Worm (Caenorhabditis elegans) whole organism, L3 larva: Measurements from ENCODE around the gene zyx-1.
A peak's percentile ranks its signal among the peaks of the same experiment; 100 is the strongest.

ENCODE experiments used
- ZK546.5 ChIP-seq: sonication (generic microtip); optimal IDR thresholded peaks from 2 replicates; lab custom pipeline; 2017; ENCODE audit warnings: missing biosample characterization, missing genetic modification characterization
- aly-2 ChIP-seq: fragments of 150-350 bp; optimal IDR thresholded peaks from 2 replicates; lab custom pipeline; 2014; ENCODE audit warnings: missing biosample characterization, missing genetic modification characterization
- ama-1 ChIP-seq: fragments of 150-350 bp; optimal IDR thresholded peaks from 2 replicates; lab custom pipeline; 2018
- ceh-16 ChIP-seq: sonication (generic microtip); optimal IDR thresholded peaks from 2 replicates; lab custom pipeline; 2017; ENCODE audit warnings: missing biosample characterization, missing genetic modification characterization
- ceh-28 ChIP-seq: fragments of 150-350 bp; optimal IDR thresholded peaks from 2 replicates; lab custom pipeline; 2014; ENCODE audit warnings: missing biosample characterization, missing genetic modification reagents, missing genetic modification characterization
- ceh-9 ChIP-seq: sonication (generic microtip); optimal IDR thresholded peaks from 2 replicates; lab custom pipeline; 2018; ENCODE audit warnings: missing biosample characterization, missing genetic modification characterization
- egl-27 ChIP-seq: sonication (generic microtip); optimal IDR thresholded peaks from 4 replicates; lab custom pipeline; 2017; ENCODE audit warnings: missing biosample characterization, missing genetic modification reagents, missing genetic modification characterization
- egl-5 ChIP-seq: fragments of 150-350 bp; optimal IDR thresholded peaks from 2 replicates; lab custom pipeline; 2017; ENCODE audit warnings: missing biosample characterization, missing genetic modification reagents, missing genetic modification characterization, inconsistent platforms
- elt-1 ChIP-seq: fragments of 150-350 bp; optimal IDR thresholded peaks from 2 replicates; lab custom pipeline; 2014; ENCODE audit warnings: missing biosample characterization, missing genetic modification characterization
- elt-2 ChIP-seq: sonication (generic microtip); optimal IDR thresholded peaks from 2 replicates; lab custom pipeline; 2016; ENCODE audit warnings: missing genetic modification reagents, mild to moderate bottlenecking, missing genetic modification characterization, missing compliant biosample characterization
- elt-3 ChIP-seq, 3 experiments: fragments of 150-350 bp in 1 of 3; sonication (generic microtip) in 2 of 3; optimal IDR thresholded peaks; 2 replicates in 2 of 3; 4 replicates in 1 of 3; lab custom pipeline; 2014 to 2017; ENCODE audit warnings: missing biosample characterization in 3 of 3, missing genetic modification characterization in 3 of 3
- eor-1 ChIP-seq, 2 experiments: fragments of 150-350 bp; optimal IDR thresholded peaks; 2 replicates each; lab custom pipeline; 2014 to 2018; ENCODE audit warnings: missing biosample characterization in 2 of 2, missing genetic modification characterization in 2 of 2
- fkh-10 ChIP-seq: sonication (generic microtip); optimal IDR thresholded peaks from 2 replicates; lab custom pipeline; 2017; ENCODE audit warnings: missing biosample characterization, missing genetic modification reagents, missing genetic modification characterization
- hmg-11 ChIP-seq: sonication (generic microtip); optimal IDR thresholded peaks from 2 replicates; lab custom pipeline; 2016; ENCODE audit warnings: missing genetic modification characterization, missing compliant biosample characterization
- jun-1 ChIP-seq: fragments of 150-350 bp; optimal IDR thresholded peaks from 2 replicates; lab custom pipeline; 2014; ENCODE audit warnings: missing biosample characterization, missing genetic modification reagents, missing genetic modification characterization
- lin-15B ChIP-seq: fragments of 150-350 bp; optimal IDR thresholded peaks from 2 replicates; lab custom pipeline; 2014; ENCODE audit warnings: missing biosample characterization, missing genetic modification characterization
- lin-39 ChIP-seq: fragments of 150-350 bp; optimal IDR thresholded peaks from 2 replicates; lab custom pipeline; 2018; ENCODE audit warnings: missing biosample characterization, missing genetic modification reagents, missing genetic modification characterization
- lsy-12 ChIP-seq: sonication (generic microtip); optimal IDR thresholded peaks from 2 replicates; lab custom pipeline; 2016; ENCODE audit warnings: mild to moderate bottlenecking, missing genetic modification characterization, missing compliant biosample characterization
- mdl-1 ChIP-seq: fragments of 150-350 bp; optimal IDR thresholded peaks from 2 replicates; lab custom pipeline; 2014; ENCODE audit warnings: missing biosample characterization, missing genetic modification characterization
- mml-1 ChIP-seq: fragments of 150-350 bp; sonication (generic microtip); optimal IDR thresholded peaks from 3 replicates; lab custom pipeline; 2014; ENCODE audit warnings: missing biosample characterization, missing genetic modification characterization
- nfya-1 ChIP-seq: sonication (generic microtip); optimal IDR thresholded peaks from 2 replicates; lab custom pipeline; 2017; ENCODE audit warnings: missing genetic modification characterization, mild to moderate bottlenecking, missing compliant biosample characterization, antibody characterized with exemption, moderate library complexity; ENCODE audit not compliant: insufficient read depth
- nhr-11 ChIP-seq: fragments of 150-350 bp; optimal IDR thresholded peaks from 2 replicates; lab custom pipeline; 2014; ENCODE audit warnings: missing biosample characterization, missing genetic modification characterization
- nhr-12 ChIP-seq: fragments of 150-350 bp; optimal IDR thresholded peaks from 2 replicates; lab custom pipeline; 2014; ENCODE audit warnings: missing biosample characterization, missing genetic modification characterization
- nhr-23 ChIP-seq: fragments of 150-350 bp; optimal IDR thresholded peaks from 2 replicates; lab custom pipeline; 2014; ENCODE audit warnings: missing biosample characterization, missing genetic modification reagents, missing genetic modification characterization
- nhr-237 ChIP-seq: fragments of 150-350 bp; optimal IDR thresholded peaks from 2 replicates; lab custom pipeline; 2014; ENCODE audit warnings: missing biosample characterization, missing genetic modification characterization
- nhr-43 ChIP-seq: sonication (generic microtip); optimal IDR thresholded peaks from 2 replicates; lab custom pipeline; 2016; ENCODE audit warnings: mild to moderate bottlenecking, missing genetic modification characterization, missing compliant biosample characterization; ENCODE audit not compliant: poor library complexity, severe bottlenecking
- nhr-77 ChIP-seq: fragments of 150-350 bp; optimal IDR thresholded peaks from 2 replicates; lab custom pipeline; 2014; ENCODE audit warnings: missing biosample characterization, missing genetic modification characterization
- pha-4 ChIP-seq: fragments of 150-350 bp; optimal IDR thresholded peaks from 2 replicates; lab custom pipeline; 2014; ENCODE audit warnings: missing biosample characterization, missing genetic modification reagents, missing genetic modification characterization
- pqm-1 ChIP-seq: fragments of 150-350 bp; optimal IDR thresholded peaks from 2 replicates; lab custom pipeline; 2017; ENCODE audit warnings: missing biosample characterization, missing genetic modification characterization, inconsistent platforms
- sea-2 ChIP-seq: fragments of 150-350 bp; sonication (generic microtip); optimal IDR thresholded peaks from 4 replicates; lab custom pipeline; 2014; ENCODE audit warnings: missing biosample characterization, missing genetic modification reagents, missing genetic modification characterization
- skn-1 ChIP-seq: fragments of 150-350 bp; optimal IDR thresholded peaks from 2 replicates; lab custom pipeline; 2014; ENCODE audit warnings: missing biosample characterization, missing genetic modification characterization
- snpc-4 ChIP-seq: fragments of 150-350 bp; optimal IDR thresholded peaks from 2 replicates; lab custom pipeline; 2014; ENCODE audit warnings: missing biosample characterization, missing genetic modification characterization
- unc-39 ChIP-seq: sonication (generic microtip); optimal IDR thresholded peaks from 4 replicates; lab custom pipeline; 2017; ENCODE audit warnings: missing biosample characterization, missing genetic modification characterization
- unc-62 ChIP-seq: fragments of 150-350 bp; sonication (generic microtip); optimal IDR thresholded peaks from 4 replicates; lab custom pipeline; 2014; ENCODE audit warnings: missing biosample characterization, missing genetic modification reagents, missing genetic modification characterization
- ztf-11 ChIP-seq: fragments of 150-350 bp; optimal IDR thresholded peaks from 2 replicates; lab custom pipeline; 2014; ENCODE audit warnings: missing biosample characterization, missing genetic modification characterization

The zyx-1 gene

DNA sequence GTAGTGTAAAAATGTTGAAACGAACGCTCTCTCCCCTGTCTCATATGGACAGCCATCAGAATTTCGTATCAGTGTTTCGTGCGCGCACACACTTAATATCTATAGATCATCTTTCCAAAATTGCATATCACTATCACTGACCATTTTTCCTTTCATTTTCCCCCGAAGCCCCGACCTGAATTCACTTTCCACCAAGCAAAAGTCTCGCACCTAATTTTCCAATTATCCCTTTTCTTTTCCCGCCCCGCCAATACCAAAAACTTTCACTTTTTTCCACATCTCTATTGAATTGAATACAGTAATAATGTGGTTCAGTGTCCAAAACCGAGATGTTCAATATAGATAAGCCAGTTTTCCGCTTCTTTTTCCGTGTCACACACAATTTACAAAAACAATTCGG lies 3.3 kb upstream of the zyx-1 start:
- TF ChIP-seq nhr-23 (tag; lab: Kevin White, UChicago) (peak; percentile 35), ztf-11 (tag; lab: Kevin White, UChicago) (no peak), elt-3 (tag; optimal IDR thresholded peaks at IDR 0.05; lab: Kevin White, UChicago) (no peak), jun-1 (tag; lab: Kevin White, UChicago) (no peak), hmg-11 (tag; lab: Kevin White, UChicago) (no peak), unc-62 (GFP tag; lab: Kevin White, UChicago) (no peak), mdl-1 (tag; lab: Kevin White, UChicago) (no peak)

DNA sequence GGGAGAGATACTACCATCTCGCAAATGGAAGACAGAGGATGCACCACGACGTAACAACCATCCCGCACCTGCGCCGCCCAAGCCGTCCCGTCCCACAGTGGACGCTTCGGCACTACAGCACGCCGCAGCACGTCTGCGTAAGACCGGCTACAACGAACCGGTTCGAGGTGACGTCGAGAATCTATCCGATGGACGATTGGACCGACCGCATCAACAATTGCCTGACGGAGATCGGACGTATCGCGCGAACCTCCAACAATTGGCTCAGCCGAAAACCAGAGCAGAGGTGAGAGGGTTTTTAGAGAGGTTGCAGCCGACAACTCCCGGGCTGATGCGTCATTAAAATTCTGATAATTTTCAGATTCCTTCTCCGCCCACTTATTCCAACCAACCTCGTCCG lies 2.5 kb downstream of the zyx-1 start:
- no peak for TF ChIP-seq aly-2 (tag; lab: Kevin White, UChicago)
- TF ChIP-seq nhr-12 (tag; lab: Kevin White, UChicago) = no peak
- no peak for TF ChIP-seq egl-27
- TF ChIP-seq nfya-1 (tag; lab: Kevin White, UChicago) = no peak
- no peak for TF ChIP-seq mdl-1 (tag; lab: Kevin White, UChicago)
- no peak for TF ChIP-seq fkh-10 (GFP tag; lab: Kevin White, UChicago)
- TF ChIP-seq mml-1 (tag; lab: Kevin White, UChicago) = no peak
- no peak for TF ChIP-seq nhr-11 (tag; lab: Kevin White, UChicago)
- TF ChIP-seq nhr-43 = no peak
- no peak for TF ChIP-seq elt-2 (tag; lab: Kevin White, UChicago)
- no peak for TF ChIP-seq lsy-12 (tag; lab: Kevin White, UChicago)
- no peak for TF ChIP-seq eor-1 (tag; optimal IDR thresholded peaks at IDR 0.05; lab: Kevin White, UChicago)
- no peak for TF ChIP-seq lin-15B (tag; lab: Kevin White, UChicago)
- no peak for TF ChIP-seq snpc-4 (tag; lab: Kevin White, UChicago)
- no peak for TF ChIP-seq pha-4 (tag; lab: Kevin White, UChicago)
- no peak for TF ChIP-seq ceh-9
- TF ChIP-seq ama-1 (lab: Kevin White, UChicago) = no peak

DNA sequence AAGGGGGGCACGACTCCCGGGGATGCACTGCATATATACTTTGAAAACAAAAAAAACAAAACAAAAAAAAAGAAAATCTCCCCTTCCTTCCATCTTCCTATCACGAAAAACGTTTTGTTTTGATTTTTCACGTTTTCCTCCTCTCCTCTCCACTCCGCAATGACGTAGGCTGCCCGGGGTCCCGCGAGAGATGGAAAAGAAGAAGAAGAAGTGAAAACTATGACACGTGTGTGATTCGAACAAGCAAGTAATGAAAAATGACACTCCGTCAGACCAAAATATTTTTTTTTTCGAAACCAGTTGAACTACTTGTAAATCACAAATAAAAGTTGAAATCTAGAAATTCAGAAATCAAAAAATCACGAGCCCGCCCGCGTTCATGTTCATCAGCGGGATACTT lies 8.5 kb downstream of the zyx-1 start:
- peak; percentile 39 for TF ChIP-seq nfya-1 (tag; lab: Kevin White, UChicago)
- no peak for TF ChIP-seq nhr-77 (tag; lab: Kevin White, UChicago)
- no peak for TF ChIP-seq lin-15B (tag; lab: Kevin White, UChicago)
- no peak for TF ChIP-seq skn-1 (tag; lab: Kevin White, UChicago)
- no peak for TF ChIP-seq ZK546.5
- TF ChIP-seq mdl-1 (tag; lab: Kevin White, UChicago) = peak; percentile 32

DNA sequence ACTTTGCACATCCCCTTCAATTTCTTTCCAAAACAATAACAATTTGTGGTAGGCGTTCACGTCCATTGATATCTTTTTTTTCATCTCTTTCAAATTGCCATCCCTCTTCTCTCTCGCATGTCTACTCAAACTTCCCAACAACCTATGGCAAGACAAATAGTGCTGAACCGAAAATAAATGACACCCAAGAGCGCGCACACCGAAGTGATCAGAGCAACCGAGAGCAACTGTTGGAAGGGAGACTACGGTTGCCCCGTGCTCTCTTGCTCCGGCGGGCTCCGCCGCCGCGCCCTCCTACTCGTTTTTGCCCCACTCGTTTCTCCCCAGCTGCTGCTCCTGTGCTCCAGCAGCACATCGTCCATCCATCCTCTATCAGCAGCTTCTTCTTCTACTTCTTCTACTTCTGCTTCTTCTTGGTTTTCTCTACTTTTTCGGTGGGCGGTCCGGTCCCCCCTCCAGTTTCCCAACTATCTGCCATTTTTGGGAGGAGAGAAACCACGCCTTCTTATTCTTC lies 10.1 kb downstream of the zyx-1 start:
- TF ChIP-seq nhr-77 (tag; lab: Kevin White, UChicago) (no peak), elt-1 (tag; lab: Kevin White, UChicago) (peak; percentile 47), egl-5 (peak; percentile 6), lin-39 (tag; lab: Kevin White, UChicago) (peak; percentile 84)
- TF ChIP-seq, all 47 proteins: peak for 3

DNA sequence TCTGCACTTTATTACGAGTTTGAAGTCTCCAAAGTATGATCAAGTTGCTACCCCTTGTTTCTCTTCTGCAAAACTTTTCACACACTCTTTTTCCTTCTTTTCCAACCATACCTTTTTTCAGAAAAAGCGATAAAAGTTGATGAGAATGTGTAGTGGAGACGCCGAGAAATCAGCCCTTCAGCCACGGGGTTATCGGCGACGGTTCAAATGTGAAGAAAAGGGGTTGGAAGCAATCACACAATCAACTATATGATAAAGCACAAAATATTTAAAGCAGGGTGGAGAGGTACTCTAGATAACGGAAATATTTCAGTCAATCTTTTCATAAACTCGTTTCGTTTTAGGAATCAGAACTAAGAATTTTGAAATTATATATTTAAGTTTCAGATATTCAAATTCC lies 16.4 kb downstream of the zyx-1 start, which contains the start of gene F42G4.5:
TSS of gene F42G4.5 (plus strand) at position 379 of the 400 bp plus-strand sequence.
- no peak for TF ChIP-seq nhr-12 (tag; lab: Kevin White, UChicago)
- TF ChIP-seq mml-1 (tag; lab: Kevin White, UChicago) = no peak
- TF ChIP-seq ceh-16 = no peak
- TF ChIP-seq pqm-1 (tag; lab: Kevin White, UChicago) = peak; percentile 81
- no peak for TF ChIP-seq nhr-77 (tag; lab: Kevin White, UChicago)
- no peak for TF ChIP-seq unc-39 (tag; lab: Kevin White, UChicago)
- TF ChIP-seq nfya-1 (tag; lab: Kevin White, UChicago) = no peak
- TF ChIP-seq jun-1 (tag; lab: Kevin White, UChicago) = no peak
- TF ChIP-seq mdl-1 (tag; lab: Kevin White, UChicago) = no peak
- TF ChIP-seq eor-1 (tag; optimal IDR thresholded peaks at IDR 0.05; lab: Kevin White, UChicago) = no peak
- TF ChIP-seq ceh-28 (tag; lab: Kevin White, UChicago) = no peak
- TF ChIP-seq sea-2 (GFP tag; lab: Kevin White, UChicago) = no peak
- peak; percentile 93 for TF ChIP-seq elt-2 (tag; lab: Kevin White, UChicago)
- no peak for TF ChIP-seq egl-5
- TF ChIP-seq nhr-237 (tag; lab: Kevin White, UChicago) = no peak
